Worm (Caenorhabditis elegans): Measurements from ENCODE around the gene K11H12.5.

The K11H12.5 gene

ce11 chrIV:676280-676679 is at the start of gene K11H12.5:
K11H12.5 (plus strand) TSS chrIV:676580.
- TF ChIP-seq snpc-4 (tag; optimal IDR thresholded peaks at IDR 0.05) (no peak), hmg-11 (tag; optimal IDR thresholded peaks at IDR 0.05) (no peak), ama-1 (optimal IDR thresholded peaks at IDR 0.05) (no peak), pqm-1 (tag; optimal IDR thresholded peaks at IDR 0.05) (no peak), eor-1 (tag; optimal IDR thresholded peaks at IDR 0.05) (no peak), ztf-4 (tag; optimal IDR thresholded peaks at IDR 0.05) (no peak), R02D3.7 (tag; optimal IDR thresholded peaks at IDR 0.05) (no peak), aly-2 (tag; optimal IDR thresholded peaks at IDR 0.05) (no peak), fkh-10 (GFP tag; optimal IDR thresholded peaks at IDR 0.05) (no peak), skn-1 (tag; optimal IDR thresholded peaks at IDR 0.05) (no peak), ceh-82 (tag; optimal IDR thresholded peaks at IDR 0.05) (no peak), nfya-1 (tag; optimal IDR thresholded peaks at IDR 0.05; ENCODE audit: insufficient read depth) (no peak), nhr-23 (tag; optimal IDR thresholded peaks at IDR 0.05) (no peak), nhr-76 (tag; optimal IDR thresholded peaks at IDR 0.05) (no peak), nhr-237 (tag; optimal IDR thresholded peaks at IDR 0.05) (no peak)

- no peak for TF ChIP-seq ztf-11 (tag; optimal IDR thresholded peaks at IDR 0.05)
- TF ChIP-seq jun-1 (tag; optimal IDR thresholded peaks at IDR 0.05) = no peak
- TF ChIP-seq egl-5 (tag; optimal IDR thresholded peaks at IDR 0.05) = no peak
- TF ChIP-seq ama-1 (optimal IDR thresholded peaks at IDR 0.05) = no peak
- no peak for TF ChIP-seq elt-3 (tag; optimal IDR thresholded peaks at IDR 0.05)
- no peak for TF ChIP-seq fkh-10 (GFP tag; optimal IDR thresholded peaks at IDR 0.05)
- TF ChIP-seq mdl-1 (tag; optimal IDR thresholded peaks at IDR 0.05) = no peak
- TF ChIP-seq snpc-4 (tag; optimal IDR thresholded peaks at IDR 0.05) = no peak
Observed at ce11 chrIV:627237-627636, 49.1 kb upstream of the K11H12.5 start, which contains the start of gene nhr-76. nhr-76 (plus strand) TSS chrIV:627537.

ce11 chrIV:630598-630997 is 45.8 kb upstream of the K11H12.5 start:
- TF ChIP-seq pha-4 (tag; optimal IDR thresholded peaks at IDR 0.05) = no peak
- no peak for TF ChIP-seq nfya-1 (tag; optimal IDR thresholded peaks at IDR 0.05; ENCODE audit: insufficient read depth)
- no peak for TF ChIP-seq skn-1 (tag; optimal IDR thresholded peaks at IDR 0.05)
- no peak for TF ChIP-seq ceh-9 (tag; optimal IDR thresholded peaks at IDR 0.05)
- TF ChIP-seq elt-2 (tag; optimal IDR thresholded peaks at IDR 0.05) = no peak
- TF ChIP-seq nhr-25 (tag; optimal IDR thresholded peaks at IDR 0.05) = no peak
- TF ChIP-seq ZK546.5 (tag; optimal IDR thresholded peaks at IDR 0.05) = no peak
- no peak for TF ChIP-seq egl-27 (tag; optimal IDR thresholded peaks at IDR 0.05)
- TF ChIP-seq egl-5 (tag; optimal IDR thresholded peaks at IDR 0.05) = no peak
- TF ChIP-seq mml-1 (tag; optimal IDR thresholded peaks at IDR 0.05) = no peak
- no peak for TF ChIP-seq nhr-67 (tag; optimal IDR thresholded peaks at IDR 0.05)
- TF ChIP-seq lin-15B (tag; optimal IDR thresholded peaks at IDR 0.05) = no peak

- TF ChIP-seq ztf-11 (tag; optimal IDR thresholded peaks at IDR 0.05) = no peak
- peak; percentile 29 for TF ChIP-seq elt-2 (tag; optimal IDR thresholded peaks at IDR 0.05)
Observed at ce11 chrIV:631869-632268, 44.5 kb upstream of the K11H12.5 start.

ce11 chrIV:633565-633964 is 42.8 kb upstream of the K11H12.5 start:
- no peak for TF ChIP-seq pha-4 (tag; optimal IDR thresholded peaks at IDR 0.05)
- no peak for TF ChIP-seq nhr-77 (tag; optimal IDR thresholded peaks at IDR 0.05)

ce11 chrIV:639167-639566 is 37.2 kb upstream of the K11H12.5 start:
- no peak for TF ChIP-seq mml-1 (tag; optimal IDR thresholded peaks at IDR 0.05)
- no peak for TF ChIP-seq elt-2 (tag; optimal IDR thresholded peaks at IDR 0.05)

ce11 chrIV:643481-643880 is 32.9 kb upstream of the K11H12.5 start:
- TF ChIP-seq aly-2 (tag; optimal IDR thresholded peaks at IDR 0.05) = no peak
- TF ChIP-seq elt-1 (tag; optimal IDR thresholded peaks at IDR 0.05) = no peak
- TF ChIP-seq lin-15B (tag; optimal IDR thresholded peaks at IDR 0.05) = no peak

All from whole organism, L3 larva.